Fruit fly (Drosophila melanogaster): ENCODE data around the gene psh.
A peak's percentile ranks its signal among the peaks of the same experiment; 100 is the strongest.

psh gene

dm6 chrX:18504948-18505597 lies 18.4 kb upstream of the psh start, which contains the start of gene Wnt5:
Gene Wnt5, minus strand, starts transcription at chrX:18505405.
- TF ChIP-seq Ets98B (GFP tag; IDR thresholded peaks at IDR 0.05): peak; percentile 42; the same call in 1 of the 2 replicates
- 0 out of 2 replicates have a peak, but pooled peaks have one; percentile 10 for TF ChIP-seq CG12605 (GFP tag; IDR thresholded peaks at IDR 0.05)
- TF ChIP-seq Pif1A (GFP tag; optimal IDR thresholded peaks at IDR 0.05): no peak
- TF ChIP-seq CG4496 (GFP tag; IDR thresholded peaks at IDR 0.05): peak; percentile 59; the same call in 1 of the 3 replicates
- TF ChIP-seq CG9948 (tag; optimal IDR thresholded peaks at IDR 0.05): no peak
- TF ChIP-seq EcR (GFP tag; optimal IDR thresholded peaks at IDR 0.05): peak; percentile 3

dm6 chrX:18499679-18500187 lies 13.0 kb upstream of the psh start, which contains the start of the genes Pgant7 and Xrcc2:
Gene Pgant7, minus strand, starts transcription at chrX:18499986.
Gene Xrcc2, plus strand, starts transcription at chrX:18500127.
- TF ChIP-seq CG8301 (tag; optimal IDR thresholded peaks at IDR 0.05): no peak
- TF ChIP-seq CG15710 (tag; optimal IDR thresholded peaks at IDR 0.05): no peak
- TF ChIP-seq Pif1B (GFP tag; optimal IDR thresholded peaks at IDR 0.05): no peak
- no peak for TF ChIP-seq CG4496 (GFP tag; IDR thresholded peaks at IDR 0.05)
- TF ChIP-seq Snoo (tag; optimal IDR thresholded peaks at IDR 0.05): no peak
- TF ChIP-seq CG10348 (GFP tag; IDR thresholded peaks at IDR 0.05): no peak

- TF ChIP-seq Snoo (tag; optimal IDR thresholded peaks at IDR 0.05): no peak
- no peak for TF ChIP-seq fd96Ca (GFP tag; IDR thresholded peaks at IDR 0.05)
- no peak for TF ChIP-seq CG14655 (GFP tag; optimal IDR thresholded peaks at IDR 0.05)
- no peak for TF ChIP-seq CG15710 (tag; optimal IDR thresholded peaks at IDR 0.05)
- TF ChIP-seq Pif1B (GFP tag; optimal IDR thresholded peaks at IDR 0.05): no peak
- no peak for TF ChIP-seq CG17806 (tag; optimal IDR thresholded peaks at IDR 0.05)
- no peak for TF ChIP-seq D1 (tag; optimal IDR thresholded peaks at IDR 0.05)
- no peak for TF ChIP-seq rn (GFP tag; IDR thresholded peaks at IDR 0.05)
- TF ChIP-seq CG32121 (GFP tag; IDR thresholded peaks at IDR 0.05): no peak
- TF ChIP-seq CG9948 (tag; optimal IDR thresholded peaks at IDR 0.05): no peak
Measured at dm6 chrX:18494165-18494740, 7.5 kb upstream of the psh start, which contains the start of gene CG15043. Gene CG15043, minus strand, starts transcription at chrX:18494168.

- TF ChIP-seq CG8159 (tag; optimal IDR thresholded peaks at IDR 0.05) (no peak), CG8301 (tag; optimal IDR thresholded peaks at IDR 0.05) (no peak), CG15710 (tag; optimal IDR thresholded peaks at IDR 0.05) (no peak), CG13204 (GFP tag; optimal IDR thresholded peaks at IDR 0.05) (no peak), Snoo (tag; optimal IDR thresholded peaks at IDR 0.05) (no peak), Pif1A (GFP tag; optimal IDR thresholded peaks at IDR 0.05) (no peak), D1 (tag; optimal IDR thresholded peaks at IDR 0.05) (no peak), CG9948 (tag; optimal IDR thresholded peaks at IDR 0.05) (no peak), CG34367 (tag; optimal IDR thresholded peaks at IDR 0.05) (no peak)
Measured at dm6 chrX:18491941-18492340, 5.2 kb upstream of the psh start, which contains the start of gene CG15044. Gene CG15044, minus strand, starts transcription at chrX:18492006.

dm6 chrX:18489509-18489908 lies 2.8 kb upstream of the psh start, which contains the start of gene CG15046:
Gene CG15046, minus strand, starts transcription at chrX:18489620.
- TF ChIP-seq Ets98B (GFP tag; IDR thresholded peaks at IDR 0.05) (peak; percentile 35; the same call in 1 of the 2 replicates), CG12605 (GFP tag; IDR thresholded peaks at IDR 0.05) (peak; percentile 50; the same call in 1 of the 2 replicates), CG15710 (tag; optimal IDR thresholded peaks at IDR 0.05) (no peak), EcR (GFP tag; optimal IDR thresholded peaks at IDR 0.05) (peak; percentile 91), CG4496 (GFP tag; IDR thresholded peaks at IDR 0.05) (peak; percentile 77; the same call in 2 of the 3 replicates)

dm6 chrX:18483261-18484218 lies 3.2 kb downstream of the psh start, which contains the start of gene Hayan:
Gene Hayan, minus strand, starts transcription at chrX:18483772.
- TF ChIP-seq CG15710 (tag; optimal IDR thresholded peaks at IDR 0.05) (peak; percentile 17), Snoo (tag; optimal IDR thresholded peaks at IDR 0.05) (peak; percentile 25), Pif1B (GFP tag; optimal IDR thresholded peaks at IDR 0.05) (peak; percentile 55), CG4496 (GFP tag; IDR thresholded peaks at IDR 0.05) (peak; percentile 64; the same call in 2 of the 3 replicates), CG13204 (GFP tag; optimal IDR thresholded peaks at IDR 0.05) (peak; percentile 69), fd96Ca (GFP tag; IDR thresholded peaks at IDR 0.05) (0 out of 3 replicates have a peak, but pooled peaks have one; percentile 44), Ets98B (GFP tag; IDR thresholded peaks at IDR 0.05) (peak; percentile 46; the same call in 1 of the 2 replicates), CG12605 (GFP tag; IDR thresholded peaks at IDR 0.05) (peak; percentile 60; the same call in 1 of the 2 replicates), CG8301 (tag; optimal IDR thresholded peaks at IDR 0.05) (no peak), Pif1A (GFP tag; optimal IDR thresholded peaks at IDR 0.05) (peak; percentile 57), EcR (GFP tag; optimal IDR thresholded peaks at IDR 0.05) (peak; percentile 30), CG8159 (tag; optimal IDR thresholded peaks at IDR 0.05) (peak; percentile 49), CG32121 (GFP tag; IDR thresholded peaks at IDR 0.05) (0 out of 2 replicates have a peak, but pooled peaks have one; percentile 32), CG10348 (GFP tag; IDR thresholded peaks at IDR 0.05) (no peak), CG9948 (tag; optimal IDR thresholded peaks at IDR 0.05) (no peak), CG34367 (tag; optimal IDR thresholded peaks at IDR 0.05) (peak; percentile 3), CG14655 (GFP tag; optimal IDR thresholded peaks at IDR 0.05) (peak; percentile 44), rn (GFP tag; IDR thresholded peaks at IDR 0.05) (no peak), CG17806 (tag; optimal IDR thresholded peaks at IDR 0.05) (no peak), gl (tag; optimal IDR thresholded peaks at IDR 0.05) (peak; percentile 58), D1 (tag; optimal IDR thresholded peaks at IDR 0.05) (no peak)

Measured in whole organism, pupa.